Worm (Caenorhabditis elegans): Measurements from ENCODE around the gene F48B9.8.

F48B9.8 gene

ce11 chrX:2176361-2176880 lies at the start of gene F48B9.8:
TSS of gene F48B9.8 (minus strand) at chrX:2176411.
- no peak for TF ChIP-seq unc-62 (GFP tag; optimal IDR thresholded peaks at IDR 0.05)

DNA sequence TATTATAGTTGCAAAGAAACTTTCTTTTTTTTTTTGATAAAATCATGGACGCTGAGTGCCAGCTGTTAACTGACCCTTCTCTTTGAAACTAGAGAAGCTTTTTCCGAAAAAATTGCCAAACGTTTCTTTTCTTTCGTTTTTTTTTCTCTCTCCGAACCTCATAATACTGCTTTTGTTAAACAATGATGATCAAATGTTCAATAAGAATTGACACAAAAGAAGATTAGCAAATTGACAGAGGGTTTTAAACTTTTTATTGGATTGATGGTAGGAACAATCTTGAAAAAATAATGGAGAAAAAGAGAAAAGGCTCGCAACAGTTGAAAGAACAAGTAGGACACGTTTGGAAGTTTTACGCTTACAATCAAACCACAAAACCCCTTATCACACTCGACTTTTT lies 44.6 kb upstream of the F48B9.8 start, which contains the start of gene hex-1:
Gene hex-1 (plus strand): TSS at position 301 of the 400 bp plus-strand sequence.
- TF ChIP-seq unc-62 (GFP tag; optimal IDR thresholded peaks at IDR 0.05) = no peak

DNA sequence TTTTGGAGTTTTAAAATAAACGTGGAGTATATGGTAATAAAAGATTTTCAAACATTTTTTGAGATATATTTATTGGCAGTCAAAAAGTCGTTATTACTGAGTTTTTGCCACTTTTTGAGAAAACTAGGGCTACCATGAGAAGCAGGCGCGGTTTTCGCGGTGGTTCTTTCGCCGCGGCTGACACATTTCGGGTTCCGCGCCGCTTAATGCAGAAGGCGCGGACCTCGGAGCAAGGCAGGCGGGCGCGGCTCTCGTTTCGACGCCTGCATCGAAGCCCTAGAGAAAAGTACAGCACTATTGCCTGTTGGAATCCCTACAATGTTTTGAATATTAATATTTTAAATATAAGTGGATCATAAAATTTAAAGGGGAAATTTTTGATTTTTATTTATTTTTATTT lies 43.2 kb upstream of the F48B9.8 start:
- TF ChIP-seq unc-62 (GFP tag; optimal IDR thresholded peaks at IDR 0.05) = no peak

ce11 chrX:2219006-2219405 lies 42.8 kb upstream of the F48B9.8 start:
- no peak for TF ChIP-seq unc-62 (GFP tag; optimal IDR thresholded peaks at IDR 0.05)

DNA sequence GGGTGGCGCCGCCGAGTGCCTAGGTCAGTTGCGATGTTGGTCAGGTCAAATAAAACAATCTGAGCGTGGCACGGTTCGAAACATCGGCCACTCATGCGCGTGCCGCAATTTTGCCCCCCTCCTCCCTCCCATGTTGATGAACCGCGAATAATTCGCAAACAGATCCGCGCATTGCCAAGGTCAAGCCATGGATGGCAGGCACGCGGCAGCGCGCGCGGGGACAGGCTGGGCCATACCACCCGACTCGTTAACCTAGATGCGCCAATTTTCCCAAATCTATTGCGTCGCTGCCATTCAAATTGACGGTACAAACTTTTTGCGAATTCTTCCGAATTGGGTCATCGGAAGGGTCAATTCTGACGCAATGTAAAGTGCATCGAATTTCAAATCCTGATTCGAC lies 40.5 kb upstream of the F48B9.8 start:
- TF ChIP-seq unc-62 (GFP tag; optimal IDR thresholded peaks at IDR 0.05) = no peak

- TF ChIP-seq unc-62 (GFP tag; optimal IDR thresholded peaks at IDR 0.05) = no peak
Observed at ce11 chrX:2216242-2216641, 40.0 kb upstream of the F48B9.8 start.

- TF ChIP-seq unc-62 (GFP tag; optimal IDR thresholded peaks at IDR 0.05) = no peak
Observed at ce11 chrX:2215108-2215507, 38.9 kb upstream of the F48B9.8 start.

DNA sequence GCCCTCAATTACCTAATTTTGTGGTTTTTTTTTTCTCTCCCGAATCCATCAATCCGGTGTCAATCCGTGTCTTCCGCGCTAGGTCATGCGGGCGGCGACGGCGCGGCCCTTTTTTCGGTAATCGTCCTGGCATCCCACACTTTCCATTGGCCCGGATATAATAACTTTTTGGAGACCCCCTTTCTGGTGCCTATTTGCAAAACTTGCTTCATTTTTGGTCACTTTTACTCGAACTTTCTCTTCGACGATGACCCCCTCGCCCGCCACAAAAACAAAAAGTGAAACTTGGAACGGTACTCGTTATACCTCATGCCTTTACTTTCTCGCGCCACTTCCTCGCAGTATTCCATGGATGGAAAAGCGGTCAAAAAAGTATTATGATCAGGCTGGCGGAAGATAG lies 38.2 kb upstream of the F48B9.8 start:
- no peak for TF ChIP-seq unc-62 (GFP tag; optimal IDR thresholded peaks at IDR 0.05)

ce11 chrX:2213400-2214362 lies 37.5 kb upstream of the F48B9.8 start:
- TF ChIP-seq unc-62 (GFP tag; optimal IDR thresholded peaks at IDR 0.05) = no peak

DNA sequence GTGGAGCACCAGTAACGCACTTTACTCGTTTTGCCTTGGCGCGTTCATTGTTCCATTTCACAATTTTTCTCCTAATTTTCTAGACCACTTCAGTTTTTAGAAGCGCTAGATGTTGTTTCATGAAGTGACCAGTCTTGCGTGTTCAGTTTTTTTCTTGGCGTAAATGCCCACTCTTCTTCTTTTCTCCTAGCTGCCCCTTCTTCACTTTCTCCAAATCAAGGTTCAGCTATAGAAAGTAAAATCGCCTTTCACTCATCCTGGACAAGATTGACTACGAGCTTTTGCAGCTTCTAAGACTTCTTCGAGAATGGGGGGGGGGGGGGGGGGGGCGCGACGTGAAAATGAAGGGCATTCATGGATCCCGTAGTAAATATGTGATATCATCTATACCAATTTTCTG lies 36.5 kb upstream of the F48B9.8 start:
- no peak for TF ChIP-seq unc-62 (GFP tag; optimal IDR thresholded peaks at IDR 0.05)

DNA sequence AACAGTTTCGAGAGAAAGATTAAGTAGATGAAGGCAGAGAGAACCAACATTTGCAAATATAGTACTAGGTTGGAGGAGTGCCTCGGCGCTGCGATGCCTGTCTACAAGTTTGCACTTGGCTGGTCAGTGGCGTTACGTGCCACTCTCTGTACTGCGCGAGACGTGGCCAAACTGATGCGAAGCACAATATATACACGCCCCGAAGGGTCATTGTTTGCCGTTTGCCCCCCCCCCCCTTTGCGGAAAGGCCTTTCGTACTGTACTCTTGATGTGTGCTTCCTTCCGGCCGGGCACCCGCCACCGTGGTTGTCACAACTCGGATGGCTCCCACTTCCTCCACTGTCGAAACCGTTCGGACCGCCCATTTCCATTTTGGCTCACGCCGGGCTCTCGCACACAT lies 35.9 kb upstream of the F48B9.8 start:
- TF ChIP-seq unc-62 (GFP tag; optimal IDR thresholded peaks at IDR 0.05) = no peak

DNA sequence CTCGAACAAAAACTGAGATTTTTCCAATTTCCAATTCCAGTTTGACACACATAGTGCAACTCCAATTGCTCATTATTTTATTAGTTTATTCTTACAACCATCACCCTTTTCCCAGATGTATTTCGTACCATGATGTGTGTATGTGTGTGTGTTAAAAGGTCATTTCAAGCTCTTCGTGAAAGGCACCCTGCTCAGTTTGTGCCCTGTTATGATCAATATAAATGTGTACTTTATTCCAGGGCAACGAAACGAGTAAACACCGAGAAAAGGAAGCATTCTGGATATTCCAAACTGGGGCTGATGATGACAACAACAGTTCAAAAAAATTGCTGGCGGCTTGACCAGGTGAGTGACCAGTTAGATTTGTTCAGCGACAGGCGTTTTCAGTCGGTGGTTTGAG lies 34.5 kb upstream of the F48B9.8 start, which contains the start of gene peb-1:
Gene peb-1 (plus strand): TSS at position 301 of the 400 bp plus-strand sequence.
- no peak for TF ChIP-seq unc-62 (GFP tag; optimal IDR thresholded peaks at IDR 0.05)

- no peak for TF ChIP-seq unc-62 (GFP tag; optimal IDR thresholded peaks at IDR 0.05)
Observed at ce11 chrX:2210164-2210563, 34.0 kb upstream of the F48B9.8 start.

DNA sequence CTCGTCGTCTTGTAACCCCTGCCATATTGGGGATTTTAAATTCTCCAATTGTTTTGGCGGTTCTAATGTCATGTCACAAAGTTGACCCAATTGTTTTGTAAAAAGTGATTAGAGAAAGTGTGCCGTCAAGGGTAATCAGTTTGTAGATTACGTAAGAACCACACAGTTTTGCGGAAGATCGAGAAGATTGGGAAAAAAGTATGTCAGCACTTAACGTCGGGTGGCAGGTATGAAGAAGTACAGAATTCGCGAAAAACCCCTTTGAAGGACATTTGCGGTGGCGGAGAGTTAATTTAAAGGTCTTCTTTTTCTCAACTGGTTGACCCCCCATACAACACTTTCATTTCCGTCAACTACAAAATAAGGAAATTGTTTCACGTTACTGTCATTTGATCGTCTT lies 32.2 kb upstream of the F48B9.8 start:
- no peak for TF ChIP-seq unc-62 (GFP tag; optimal IDR thresholded peaks at IDR 0.05)

DNA sequence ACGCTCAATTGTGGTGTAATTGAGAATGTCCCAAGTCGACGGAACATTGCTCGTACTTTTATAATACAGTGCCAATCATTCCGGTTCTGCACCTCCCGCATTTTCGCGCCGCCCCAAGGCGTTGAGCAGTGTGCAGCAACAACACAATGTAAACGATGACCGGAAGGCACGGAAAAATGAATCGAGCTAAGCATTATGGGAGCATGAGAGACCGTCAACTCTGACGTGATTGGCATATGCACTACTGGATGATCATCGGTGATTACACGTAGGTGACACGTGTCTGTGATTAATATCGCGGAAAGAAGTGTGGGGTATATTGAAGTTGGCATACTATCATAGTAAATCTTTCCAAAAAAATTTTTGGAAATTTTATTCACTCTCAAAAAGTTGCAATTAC lies 28.8 kb upstream of the F48B9.8 start, which contains the start of gene T24C12.4:
Gene T24C12.4 (minus strand): TSS at position 101 of the 400 bp plus-strand sequence.
- no peak for TF ChIP-seq unc-62 (GFP tag; optimal IDR thresholded peaks at IDR 0.05)

ce11 chrX:2203760-2204159 lies 27.5 kb upstream of the F48B9.8 start, which contains the start of gene T24C12.3:
TSS of gene T24C12.3 (minus strand) at chrX:2203893.
- no peak for TF ChIP-seq unc-62 (GFP tag; optimal IDR thresholded peaks at IDR 0.05)

ce11 chrX:2199140-2199539 lies 22.9 kb upstream of the F48B9.8 start, which contains the start of gene T24C12.1:
TSS of gene T24C12.1 (plus strand) at chrX:2199440.
- no peak for TF ChIP-seq unc-62 (GFP tag; optimal IDR thresholded peaks at IDR 0.05)

Data from whole organism, dauer.